Fruit fly (Drosophila melanogaster): Measurements from ENCODE around the gene Pdss2.

Gene Pdss2

dm6 chr3L:21041952-21042933 is 14.5 kb downstream of the Pdss2 start (continued):
- TF ChIP-seq CG3281 (GFP tag; optimal IDR thresholded peaks at IDR 0.05) (peak; percentile 12), CG17361 (GFP tag; IDR thresholded peaks at IDR 0.05) (peak; percentile 41; the same call in 1 of the 3 replicates), fd96Cb (tag; optimal IDR thresholded peaks at IDR 0.05) (peak; percentile 10), unpg (GFP tag; optimal IDR thresholded peaks at IDR 0.05) (peak; percentile 31), CG13123 (GFP tag; optimal IDR thresholded peaks at IDR 0.05) (no peak), CG5180 (GFP tag; optimal IDR thresholded peaks at IDR 0.05) (peak; percentile 7), MBD-R2 (GFP tag; IDR thresholded peaks at IDR 0.05) (0 out of 2 replicates have a peak, but pooled peaks have one; percentile 24), az2 (GFP tag; optimal IDR thresholded peaks at IDR 0.05) (peak; percentile 9), PHDP (tag; optimal IDR thresholded peaks at IDR 0.05) (peak; percentile 19), phol (tag; optimal IDR thresholded peaks at IDR 0.05) (peak; percentile 40), CG8924 (tag; optimal IDR thresholded peaks at IDR 0.05) (peak; percentile 3), sens (GFP tag) (peak; percentile 30), seq (GFP tag; IDR thresholded peaks at IDR 0.05) (peak; percentile 47; the same call in 1 of the 2 replicates), CG33557 (GFP tag; optimal IDR thresholded peaks at IDR 0.05) (no peak), CG6254 (GFP tag; optimal IDR thresholded peaks at IDR 0.05) (no peak), CG13894 (tag; optimal IDR thresholded peaks at IDR 0.05) (peak; percentile 7), Hmr (GFP tag; optimal IDR thresholded peaks at IDR 0.05) (peak; percentile 4), CG6854 (GFP tag; optimal IDR thresholded peaks at IDR 0.05) (no peak), Med (GFP tag) (peak; percentile 85), CG30403 (GFP tag; optimal IDR thresholded peaks at IDR 0.05) (peak; percentile 6), so (GFP tag; IDR thresholded peaks at IDR 0.05) (peak; percentile 39; the same call in 2 of the 3 replicates), CG1603 (tag; optimal IDR thresholded peaks at IDR 0.05) (peak; percentile 39), CG7839 (tag; optimal IDR thresholded peaks at IDR 0.05) (peak; percentile 19), Doc2 (GFP tag; IDR thresholded peaks at IDR 0.05) (no peak), ind (GFP tag; optimal IDR thresholded peaks at IDR 0.05) (peak; percentile 16), CG7372 (GFP tag; IDR thresholded peaks at IDR 0.05) (0 out of 2 replicates have a peak, but pooled peaks have one; percentile 7), CG7556 (GFP tag; optimal IDR thresholded peaks at IDR 0.05) (peak; percentile 25), CG18476 (GFP tag; optimal IDR thresholded peaks at IDR 0.05) (no peak), crol (GFP tag; IDR thresholded peaks at IDR 0.05) (peak; percentile 87), Rfx (GFP tag; IDR thresholded peaks at IDR 0.05) (peak; percentile 45), dysf (GFP tag; IDR thresholded peaks at IDR 0.05) (peak; percentile 68), esg (GFP tag; conservative IDR thresholded peaks at IDR 0.05) (0 out of 2 replicates have a peak, but pooled peaks have one; percentile 13), nmo (GFP tag; optimal IDR thresholded peaks at IDR 0.05) (peak; percentile 9), Drgx (GFP tag; IDR thresholded peaks at IDR 0.05) (peak; percentile 63), E2f2 (GFP tag; IDR thresholded peaks at IDR 0.05) (0 out of 2 replicates have a peak, but pooled peaks have one; percentile 8), CG9727 (GFP tag; optimal IDR thresholded peaks at IDR 0.05) (no peak), nau (GFP tag; optimal IDR thresholded peaks at IDR 0.05) (no peak), HLH3B (GFP tag; IDR thresholded peaks at IDR 0.05) (peak; percentile 40; the same call in 1 of the 2 replicates), CG6175 (GFP tag; IDR thresholded peaks at IDR 0.05) (0 out of 3 replicates have a peak, but pooled peaks have one; percentile 32), CG8290 (GFP tag; optimal IDR thresholded peaks at IDR 0.05) (no peak), CG8290 (tag; optimal IDR thresholded peaks at IDR 0.05) (peak in 1 of 2 experiments; percentile 55), ci (GFP tag; IDR thresholded peaks at IDR 0.05) (peak; percentile 56; the same call in 1 of the 3 replicates), dmrt99B (tag; optimal IDR thresholded peaks at IDR 0.05) (peak; percentile 47), NFAT (GFP tag; IDR thresholded peaks at IDR 0.05) (peak; percentile 25; the same call in 1 of the 2 replicates), hkb (optimal IDR thresholded peaks at IDR 0.05) (no peak), hkb (GFP tag; IDR thresholded peaks at IDR 0.05) (peak; percentile 32; the same call in 1 of the 2 replicates), Hsf (GFP tag; optimal IDR thresholded peaks at IDR 0.05) (peak; percentile 6), Ada2b (GFP tag; IDR thresholded peaks at IDR 0.05) (peak; percentile 46; the same call in 1 of the 2 replicates)
